Worm (Caenorhabditis elegans): Measurements from ENCODE around the gene cnep-1.

Gene cnep-1

ce11 chrII:7279808-7280207, 30.3 kb upstream of the cnep-1 start:
- TF ChIP-seq R02D3.7 (tag; optimal IDR thresholded peaks at IDR 0.05) (no peak), unc-55 (GFP tag; optimal IDR thresholded peaks at IDR 0.05) (no peak), nhr-10 (tag; optimal IDR thresholded peaks at IDR 0.05) (no peak), dmd-4 (tag; optimal IDR thresholded peaks at IDR 0.05) (no peak), lsy-2 (tag; optimal IDR thresholded peaks at IDR 0.05) (no peak), blmp-1 (tag; optimal IDR thresholded peaks at IDR 0.05; ENCODE audit: insufficient read depth) (no peak), egl-27 (tag; optimal IDR thresholded peaks at IDR 0.05) (no peak), unc-62 (GFP tag; optimal IDR thresholded peaks at IDR 0.05) (no peak), ztf-1 (GFP tag; conservative IDR thresholded peaks at IDR 0.05) (no peak), nhr-77 (tag; optimal IDR thresholded peaks at IDR 0.05) (no peak), sma-9 (GFP tag; optimal IDR thresholded peaks at IDR 0.05) (peak; percentile 63), sma-9 (tag; optimal IDR thresholded peaks at IDR 0.05) (no peak), nhr-129 (tag; optimal IDR thresholded peaks at IDR 0.05) (peak; percentile 42), mdl-1 (tag; optimal IDR thresholded peaks at IDR 0.05) (no peak), nhr-21 (tag; optimal IDR thresholded peaks at IDR 0.05) (peak; percentile 77), fos-1 (tag; optimal IDR thresholded peaks at IDR 0.05) (peak; percentile 22)

ce11 chrII:7280584-7280983, 29.6 kb upstream of the cnep-1 start:
- TF ChIP-seq sma-9 (GFP tag; optimal IDR thresholded peaks at IDR 0.05): peak; percentile 23
- no peak for TF ChIP-seq sma-9 (tag; optimal IDR thresholded peaks at IDR 0.05)
- no peak for TF ChIP-seq ceh-16 (tag; optimal IDR thresholded peaks at IDR 0.05)
- no peak for TF ChIP-seq nhr-237 (tag; optimal IDR thresholded peaks at IDR 0.05)
- peak; percentile 86 for TF ChIP-seq fos-1 (tag; optimal IDR thresholded peaks at IDR 0.05)
- peak; percentile 15 for TF ChIP-seq nhr-129 (tag; optimal IDR thresholded peaks at IDR 0.05)
- TF ChIP-seq crh-2 (tag; optimal IDR thresholded peaks at IDR 0.05): no peak
- TF ChIP-seq blmp-1 (tag; optimal IDR thresholded peaks at IDR 0.05; ENCODE audit: insufficient read depth): peak; percentile 18
- peak in 1 of 2 experiments; percentile 7 for TF ChIP-seq mdl-1 (tag; optimal IDR thresholded peaks at IDR 0.05)

ce11 chrII:7283063-7283462, 27.1 kb upstream of the cnep-1 start:
- TF ChIP-seq ceh-82 (tag; optimal IDR thresholded peaks at IDR 0.05) (no peak), sma-9 (GFP tag; optimal IDR thresholded peaks at IDR 0.05) (peak; percentile 4), sma-9 (tag; optimal IDR thresholded peaks at IDR 0.05) (no peak)

ce11 chrII:7287140-7287539, 23.0 kb upstream of the cnep-1 start:
- peak; percentile 3 for TF ChIP-seq sma-9 (GFP tag; optimal IDR thresholded peaks at IDR 0.05)
- no peak for TF ChIP-seq sma-9 (tag; optimal IDR thresholded peaks at IDR 0.05)
- peak; percentile 14 for TF ChIP-seq crh-2 (tag; optimal IDR thresholded peaks at IDR 0.05)
- no peak for TF ChIP-seq mbf-1 (tag; optimal IDR thresholded peaks at IDR 0.05)
- TF ChIP-seq Y55F3AM.14 (GFP tag; optimal IDR thresholded peaks at IDR 0.05): no peak
- TF ChIP-seq zag-1 (tag; optimal IDR thresholded peaks at IDR 0.05): no peak
- no peak for TF ChIP-seq nhr-11 (tag; optimal IDR thresholded peaks at IDR 0.05)
- no peak for TF ChIP-seq ceh-16 (tag; optimal IDR thresholded peaks at IDR 0.05)
- TF ChIP-seq fos-1 (tag; optimal IDR thresholded peaks at IDR 0.05): peak; percentile 61

- peak; percentile 22 for TF ChIP-seq egl-27 (tag; optimal IDR thresholded peaks at IDR 0.05)
- TF ChIP-seq mab-5 (tag; optimal IDR thresholded peaks at IDR 0.05): peak; percentile 69
- no peak for TF ChIP-seq mbf-1 (tag; optimal IDR thresholded peaks at IDR 0.05)
- no peak for TF ChIP-seq snpc-4 (tag; optimal IDR thresholded peaks at IDR 0.05)
- TF ChIP-seq Y55F3AM.14 (GFP tag; optimal IDR thresholded peaks at IDR 0.05): no peak
- TF ChIP-seq R02D3.7 (tag; optimal IDR thresholded peaks at IDR 0.05): no peak
- TF ChIP-seq lin-11 (tag; optimal IDR thresholded peaks at IDR 0.05): no peak
- TF ChIP-seq ZK546.5 (tag; optimal IDR thresholded peaks at IDR 0.05): no peak
- TF ChIP-seq blmp-1 (tag; optimal IDR thresholded peaks at IDR 0.05; ENCODE audit: insufficient read depth): peak; percentile 69
- peak; percentile 88 for TF ChIP-seq nhr-21 (tag; optimal IDR thresholded peaks at IDR 0.05)
- no peak for TF ChIP-seq aly-2 (tag; optimal IDR thresholded peaks at IDR 0.05)
- TF ChIP-seq elt-1 (tag; optimal IDR thresholded peaks at IDR 0.05): no peak
- no peak for TF ChIP-seq nhr-237 (tag; optimal IDR thresholded peaks at IDR 0.05)
- TF ChIP-seq lin-39 (tag; optimal IDR thresholded peaks at IDR 0.05): no peak
- TF ChIP-seq sma-3 (GFP tag; optimal IDR thresholded peaks at IDR 0.05): peak; percentile 70
- peak; percentile 64 for TF ChIP-seq fos-1 (tag; optimal IDR thresholded peaks at IDR 0.05)
- TF ChIP-seq nhr-10 (tag; optimal IDR thresholded peaks at IDR 0.05): no peak
- TF ChIP-seq nhr-23 (tag; optimal IDR thresholded peaks at IDR 0.05): no peak
- TF ChIP-seq ceh-82 (tag; optimal IDR thresholded peaks at IDR 0.05): no peak
- no peak for TF ChIP-seq nhr-6 (tag; optimal IDR thresholded peaks at IDR 0.05)
- TF ChIP-seq mdl-1 (tag; optimal IDR thresholded peaks at IDR 0.05): peak in 1 of 2 experiments; percentile 73
- no peak for TF ChIP-seq ztf-1 (GFP tag; conservative IDR thresholded peaks at IDR 0.05)
- peak; percentile 29 for TF ChIP-seq sma-9 (GFP tag; optimal IDR thresholded peaks at IDR 0.05)
- no peak for TF ChIP-seq sma-9 (tag; optimal IDR thresholded peaks at IDR 0.05)
- no peak for TF ChIP-seq ztf-11 (tag; optimal IDR thresholded peaks at IDR 0.05)
- peak; percentile 41 for TF ChIP-seq unc-62 (GFP tag; optimal IDR thresholded peaks at IDR 0.05)
- TF ChIP-seq lin-13 (GFP tag; optimal IDR thresholded peaks at IDR 0.05): no peak
- TF ChIP-seq alr-1 (tag; optimal IDR thresholded peaks at IDR 0.05): no peak
- no peak for TF ChIP-seq ztf-4 (tag; optimal IDR thresholded peaks at IDR 0.05)
- TF ChIP-seq ama-1 (optimal IDR thresholded peaks at IDR 0.05): no peak
- no peak for TF ChIP-seq nhr-77 (tag; optimal IDR thresholded peaks at IDR 0.05)
- TF ChIP-seq crh-2 (tag; optimal IDR thresholded peaks at IDR 0.05): peak; percentile 8
- TF ChIP-seq lsy-2 (tag; optimal IDR thresholded peaks at IDR 0.05): no peak
- TF ChIP-seq unc-39 (tag; optimal IDR thresholded peaks at IDR 0.05): no peak
- TF ChIP-seq peb-1 (tag; optimal IDR thresholded peaks at IDR 0.05): no peak
- TF ChIP-seq skn-1 (tag; optimal IDR thresholded peaks at IDR 0.05): no peak
These were observed 22.4 kb upstream of the cnep-1 start for ce11 chrII:7287709-7288108.
